Fruit fly (Drosophila melanogaster): Measurements from ENCODE around the gene CG7656.
A peak's percentile ranks its signal among the peaks of the same experiment; 100 is the strongest.

Gene CG7656

DNA sequence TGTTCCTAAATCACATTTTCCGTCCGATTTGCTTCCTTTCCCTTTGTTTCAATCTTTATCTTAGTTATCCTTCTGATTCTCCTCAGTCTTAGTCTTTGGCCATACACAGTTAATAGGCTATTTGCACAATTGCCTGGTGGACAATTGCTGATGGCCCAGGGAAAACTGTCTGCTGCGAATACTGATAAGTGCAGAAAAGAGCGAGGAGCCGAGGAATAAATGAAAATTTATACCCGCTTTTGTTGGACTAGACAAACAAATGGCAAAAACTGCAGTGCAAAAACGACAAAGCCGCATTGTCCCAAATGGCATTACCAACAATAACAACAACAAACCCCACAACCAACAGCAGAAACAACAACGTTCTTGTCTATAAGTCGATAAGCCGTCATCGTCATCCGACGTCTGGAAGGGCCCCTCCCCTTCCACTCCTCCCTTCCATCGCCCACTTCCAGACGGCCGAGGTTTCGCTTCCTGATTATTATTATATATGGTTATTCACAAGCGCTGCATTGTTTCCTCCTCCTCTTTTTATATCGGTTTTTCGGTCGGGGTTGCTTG is 6.2 kb upstream of the CG7656 start:
- TF ChIP-seq usp (GFP tag; optimal IDR thresholded peaks at IDR 0.05) (no peak), pan (optimal IDR thresholded peaks at IDR 0.05) (peak; percentile 1)

- no peak for TF ChIP-seq usp (GFP tag; optimal IDR thresholded peaks at IDR 0.05)
- no peak for TF ChIP-seq EcR (GFP tag; optimal IDR thresholded peaks at IDR 0.05)
- no peak for TF ChIP-seq psq (optimal IDR thresholded peaks at IDR 0.05)
- TF ChIP-seq Dll (optimal IDR thresholded peaks at IDR 0.05) = no peak
- no peak for TF ChIP-seq pan (optimal IDR thresholded peaks at IDR 0.05)
- no peak for TF ChIP-seq CG8478 (optimal IDR thresholded peaks at IDR 0.05)
Measured at dm6 chr3L:15593399-15593798, 5.4 kb upstream of the CG7656 start.

dm6 chr3L:15592536-15593260 is 4.7 kb upstream of the CG7656 start:
- no peak for TF ChIP-seq EcR (GFP tag; optimal IDR thresholded peaks at IDR 0.05)
- no peak for TF ChIP-seq usp (GFP tag; optimal IDR thresholded peaks at IDR 0.05)
- no peak for TF ChIP-seq Dll (optimal IDR thresholded peaks at IDR 0.05)
- no peak for TF ChIP-seq pan (optimal IDR thresholded peaks at IDR 0.05)
- no peak for TF ChIP-seq CG8478 (optimal IDR thresholded peaks at IDR 0.05)
- TF ChIP-seq psq (optimal IDR thresholded peaks at IDR 0.05) = no peak

dm6 chr3L:15590803-15591597 is 3.0 kb upstream of the CG7656 start:
- TF ChIP-seq EcR (GFP tag; optimal IDR thresholded peaks at IDR 0.05) (no peak), Dll (optimal IDR thresholded peaks at IDR 0.05) (no peak), pan (optimal IDR thresholded peaks at IDR 0.05) (no peak), usp (GFP tag; optimal IDR thresholded peaks at IDR 0.05) (no peak), CG8478 (optimal IDR thresholded peaks at IDR 0.05) (no peak), psq (optimal IDR thresholded peaks at IDR 0.05) (no peak)

DNA sequence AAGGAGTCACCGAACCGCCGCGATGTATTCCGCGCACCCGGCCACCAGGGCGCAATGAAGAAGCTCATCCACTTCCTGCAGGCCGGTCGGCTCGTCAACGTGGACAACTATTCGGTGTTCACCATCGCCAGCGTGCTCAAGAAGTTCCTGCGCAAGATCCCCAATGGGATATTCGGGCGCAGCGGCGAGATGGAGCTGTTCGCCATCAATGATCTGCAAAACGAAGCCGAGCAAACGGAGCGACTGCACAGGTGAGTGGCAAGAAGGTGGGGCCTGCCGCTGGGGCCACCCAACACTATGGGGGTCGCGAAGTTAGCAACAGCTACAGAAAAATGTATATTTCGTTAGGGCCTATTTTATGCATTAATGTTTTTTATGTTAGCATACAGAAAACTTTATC is 1.8 kb upstream of the CG7656 start:
- TF ChIP-seq CG8478 (optimal IDR thresholded peaks at IDR 0.05) = no peak
- TF ChIP-seq Dll (optimal IDR thresholded peaks at IDR 0.05) = no peak

- TF ChIP-seq CG8478 (optimal IDR thresholded peaks at IDR 0.05) (no peak), EcR (GFP tag; optimal IDR thresholded peaks at IDR 0.05) (no peak), pan (optimal IDR thresholded peaks at IDR 0.05) (no peak), usp (GFP tag; optimal IDR thresholded peaks at IDR 0.05) (no peak), psq (optimal IDR thresholded peaks at IDR 0.05) (no peak), Dll (optimal IDR thresholded peaks at IDR 0.05) (no peak)
Measured at dm6 chr3L:15588514-15589138, 651 bp upstream of the CG7656 start, which contains the start of gene RhoGAP71E. TSS of gene RhoGAP71E (plus strand) at chr3L:15588860.

dm6 chr3L:15583504-15583903 is 4.5 kb downstream of the CG7656 start, which contains the start of gene AIMP2:
TSS of gene AIMP2 (plus strand) at chr3L:15583638.
- TF ChIP-seq psq (optimal IDR thresholded peaks at IDR 0.05) (no peak), usp (GFP tag; optimal IDR thresholded peaks at IDR 0.05) (no peak), EcR (GFP tag; optimal IDR thresholded peaks at IDR 0.05) (no peak), pan (optimal IDR thresholded peaks at IDR 0.05) (no peak), CG8478 (optimal IDR thresholded peaks at IDR 0.05) (no peak), Dll (optimal IDR thresholded peaks at IDR 0.05) (no peak)

dm6 chr3L:15580487-15580886 is 7.5 kb downstream of the CG7656 start, which contains the start of the genes mrn and CG12301:
TSS of gene mrn (minus strand) at chr3L:15580537.
TSS of gene CG12301 (plus strand) at chr3L:15580800.
- no peak for TF ChIP-seq usp (GFP tag; optimal IDR thresholded peaks at IDR 0.05)
- TF ChIP-seq CG8478 (optimal IDR thresholded peaks at IDR 0.05) = no peak
- no peak for TF ChIP-seq Dll (optimal IDR thresholded peaks at IDR 0.05)
- no peak for TF ChIP-seq pan (optimal IDR thresholded peaks at IDR 0.05)
- TF ChIP-seq psq (optimal IDR thresholded peaks at IDR 0.05) = no peak
- no peak for TF ChIP-seq EcR (GFP tag; optimal IDR thresholded peaks at IDR 0.05)

DNA sequence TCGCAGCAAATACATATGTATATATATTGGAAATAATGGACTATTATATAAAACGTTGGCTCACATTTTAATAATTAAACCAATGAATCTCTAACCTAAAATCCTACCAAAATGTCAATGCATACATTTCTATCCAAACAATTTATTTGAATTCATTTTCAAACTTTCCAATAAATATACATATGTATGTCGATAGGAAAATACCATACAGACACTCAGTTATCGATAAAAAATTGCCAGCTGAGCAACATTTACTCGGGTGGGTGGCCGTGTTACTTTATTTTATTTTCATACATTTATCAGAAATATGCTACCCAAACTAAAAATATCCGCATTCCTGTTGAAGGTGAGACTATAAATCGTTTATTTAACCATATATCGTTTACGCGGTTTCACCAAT is 11.6 kb downstream of the CG7656 start, which contains the start of gene Ufsp2:
Ufsp2 (plus strand) TSS at position 214 of the 400 bp plus-strand sequence.
- no peak for TF ChIP-seq EcR (GFP tag; optimal IDR thresholded peaks at IDR 0.05)
- no peak for TF ChIP-seq pan (optimal IDR thresholded peaks at IDR 0.05)
- no peak for TF ChIP-seq CG8478 (optimal IDR thresholded peaks at IDR 0.05)
- TF ChIP-seq Dll (optimal IDR thresholded peaks at IDR 0.05) = no peak
- TF ChIP-seq usp (GFP tag; optimal IDR thresholded peaks at IDR 0.05) = no peak

DNA sequence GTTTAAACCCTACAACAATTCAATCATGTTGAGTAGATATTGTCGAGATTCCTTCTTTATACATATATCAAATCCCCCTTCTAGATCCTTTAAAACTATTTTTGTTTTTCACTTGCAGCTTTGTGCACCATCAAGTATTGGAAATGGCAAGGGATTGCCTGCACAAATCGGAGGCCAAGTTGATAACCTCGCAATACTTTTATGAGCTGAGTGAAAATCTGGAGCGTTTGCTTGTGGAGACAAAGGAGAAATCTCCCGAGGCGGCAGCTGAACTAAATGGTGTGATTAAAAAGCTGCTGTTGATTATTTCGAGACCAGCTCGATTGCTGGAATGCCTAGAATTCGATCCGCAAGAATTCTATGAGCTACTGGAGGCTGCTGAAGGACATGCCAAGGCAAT is 17.4 kb downstream of the CG7656 start:
- TF ChIP-seq usp (GFP tag; optimal IDR thresholded peaks at IDR 0.05) (no peak), pan (optimal IDR thresholded peaks at IDR 0.05) (no peak), EcR (GFP tag; optimal IDR thresholded peaks at IDR 0.05) (no peak), Dll (optimal IDR thresholded peaks at IDR 0.05) (no peak)

- TF ChIP-seq usp (GFP tag; optimal IDR thresholded peaks at IDR 0.05) (no peak), psq (optimal IDR thresholded peaks at IDR 0.05) (no peak), CG8478 (optimal IDR thresholded peaks at IDR 0.05) (no peak), pan (optimal IDR thresholded peaks at IDR 0.05) (no peak), EcR (GFP tag; optimal IDR thresholded peaks at IDR 0.05) (no peak), Dll (optimal IDR thresholded peaks at IDR 0.05) (no peak)
Measured at dm6 chr3L:15568748-15569147, 19.2 kb downstream of the CG7656 start.

Measured in whole organism.